Worm (Caenorhabditis elegans): ENCODE measurements around the gene H25P19.1.
A peak's percentile ranks its signal among the peaks of the same experiment; 100 is the strongest.

H25P19.1 gene

DNA sequence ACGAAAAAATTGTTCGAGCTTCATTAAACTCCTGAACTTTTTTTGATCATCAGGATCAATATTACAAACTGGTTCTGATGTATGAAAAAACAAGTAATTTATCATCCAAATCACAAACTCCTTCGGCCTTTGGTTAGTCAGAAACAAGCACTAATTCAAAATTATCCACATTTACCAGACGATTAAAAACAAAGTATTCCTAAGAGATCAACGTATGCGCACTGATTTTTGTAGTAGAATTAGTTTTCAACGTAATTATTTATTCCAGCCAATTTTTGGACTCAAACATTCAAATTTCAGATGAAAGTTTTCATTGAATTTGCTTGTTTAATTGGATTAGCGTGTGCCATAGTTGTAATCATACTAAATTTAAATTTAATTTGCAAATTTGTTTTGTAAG lies 19.4 kb downstream of the H25P19.1 start, which contains the start of gene srbc-38:
TSS of gene srbc-38 (plus strand) at position 301 of the 400 bp plus-strand sequence.
- TF ChIP-seq mdl-1 (tag; optimal IDR thresholded peaks at IDR 0.05): no peak
- no peak for TF ChIP-seq egl-27 (tag; optimal IDR thresholded peaks at IDR 0.05)

DNA sequence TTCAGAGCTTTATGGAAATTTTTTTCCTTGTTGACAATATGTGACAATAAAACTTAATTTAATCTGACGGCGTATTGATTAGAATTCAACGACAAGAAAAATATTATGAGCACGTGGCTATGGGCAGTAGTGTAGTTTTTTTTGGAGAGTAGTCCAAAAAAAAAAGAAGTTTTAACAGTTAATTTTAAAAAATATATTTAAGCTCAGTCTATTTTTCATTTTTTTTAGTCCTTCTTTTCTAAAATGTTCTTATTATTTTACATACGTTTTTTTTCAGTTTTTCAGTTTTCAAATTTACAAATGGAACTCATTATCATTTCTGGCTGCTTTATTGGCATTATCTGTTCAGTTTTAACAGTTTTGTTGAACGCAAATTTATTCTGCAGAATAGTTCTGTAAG lies 21.3 kb downstream of the H25P19.1 start, which contains the start of gene srbc-39:
TSS of gene srbc-39 (plus strand) at position 301 of the 400 bp plus-strand sequence.
- no peak for TF ChIP-seq ztf-4 (tag; optimal IDR thresholded peaks at IDR 0.05)
- no peak for TF ChIP-seq elt-1 (tag; optimal IDR thresholded peaks at IDR 0.05)
- TF ChIP-seq nhr-10 (tag; optimal IDR thresholded peaks at IDR 0.05): no peak
- no peak for TF ChIP-seq aly-2 (tag; optimal IDR thresholded peaks at IDR 0.05)
- TF ChIP-seq alr-1 (tag; optimal IDR thresholded peaks at IDR 0.05): no peak
- TF ChIP-seq lin-13 (GFP tag; optimal IDR thresholded peaks at IDR 0.05): no peak
- no peak for TF ChIP-seq C34F6.9 (tag; optimal IDR thresholded peaks at IDR 0.05)
- TF ChIP-seq ZK546.5 (tag; optimal IDR thresholded peaks at IDR 0.05): no peak
- TF ChIP-seq sma-3 (GFP tag; optimal IDR thresholded peaks at IDR 0.05): no peak
- TF ChIP-seq peb-1 (tag; optimal IDR thresholded peaks at IDR 0.05): no peak
- TF ChIP-seq gmeb-1 (tag; optimal IDR thresholded peaks at IDR 0.05): no peak

DNA sequence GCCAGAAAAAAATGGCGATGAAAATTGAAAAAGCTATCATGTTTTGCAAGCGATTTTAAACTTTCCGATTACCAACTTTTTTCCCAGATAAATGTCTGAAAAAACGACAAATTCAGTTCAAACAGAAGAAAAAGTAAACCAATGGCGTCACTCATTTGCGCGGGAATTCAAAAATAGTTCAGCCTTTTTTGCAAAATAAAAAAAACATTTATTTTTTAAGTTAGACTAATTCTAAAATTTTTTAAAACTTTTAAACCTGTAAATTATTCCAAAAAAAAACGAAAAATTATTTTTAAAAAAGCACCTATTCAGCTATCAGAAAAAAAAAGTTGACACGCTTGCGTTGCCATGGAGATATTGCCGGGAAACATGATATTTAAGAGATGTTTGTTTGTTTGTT lies 25.4 kb downstream of the H25P19.1 start, which contains the start of gene cyp-33C11:
TSS of gene cyp-33C11 (minus strand) at position 101 of the 400 bp plus-strand sequence.
- TF ChIP-seq lin-39 (tag; optimal IDR thresholded peaks at IDR 0.05) (no peak), fos-1 (tag; optimal IDR thresholded peaks at IDR 0.05) (no peak), elt-1 (tag; optimal IDR thresholded peaks at IDR 0.05) (no peak), alr-1 (tag; optimal IDR thresholded peaks at IDR 0.05) (no peak), ama-1 (optimal IDR thresholded peaks at IDR 0.05) (no peak), zag-1 (tag; optimal IDR thresholded peaks at IDR 0.05) (no peak), F13H6.1 (tag; optimal IDR thresholded peaks at IDR 0.05) (no peak)

DNA sequence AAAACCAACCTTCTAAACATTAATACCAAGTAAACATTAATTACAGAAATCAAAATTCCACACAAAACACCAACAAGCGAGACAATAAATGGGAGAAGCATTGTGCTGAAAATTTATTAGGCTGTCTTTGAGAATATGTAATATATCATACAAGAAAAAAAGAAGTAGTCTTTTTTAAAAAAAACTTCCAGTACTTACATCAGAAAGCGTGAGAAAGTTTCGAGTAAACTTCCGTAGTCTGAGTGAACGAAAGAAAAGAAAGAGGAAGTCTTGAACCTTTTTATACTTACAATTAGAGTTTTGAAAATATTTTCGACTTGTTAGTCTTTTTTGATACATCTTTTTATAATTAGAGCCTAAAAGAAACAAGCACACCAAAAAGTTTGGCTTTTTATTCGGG lies 32.2 kb downstream of the H25P19.1 start, which contains the start of gene srbc-40:
TSS of gene srbc-40 (minus strand) at position 101 of the 400 bp plus-strand sequence.
- TF ChIP-seq nhr-25 (tag; optimal IDR thresholded peaks at IDR 0.05) (no peak), sma-9 (GFP tag; optimal IDR thresholded peaks at IDR 0.05) (no peak), sma-9 (tag; optimal IDR thresholded peaks at IDR 0.05) (no peak), ama-1 (optimal IDR thresholded peaks at IDR 0.05) (no peak)

DNA sequence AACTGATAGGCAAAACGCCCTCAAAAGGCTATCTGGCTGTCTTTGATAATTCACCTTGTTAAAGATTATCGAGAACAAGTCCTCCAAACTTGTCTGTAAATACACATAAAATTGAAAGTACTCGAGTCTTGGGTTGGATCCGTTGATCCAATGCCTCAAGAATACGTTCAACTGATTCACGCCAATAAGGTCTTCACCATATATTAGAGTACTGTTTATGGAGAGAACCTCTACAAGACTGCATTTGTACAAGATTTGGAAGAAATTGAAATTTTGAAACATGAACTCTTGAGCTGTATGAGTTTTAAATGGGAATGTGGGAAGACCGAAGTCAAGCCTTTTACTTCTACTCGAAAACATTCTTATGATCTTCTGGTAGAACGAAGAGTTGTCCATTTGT lies 35.4 kb downstream of the H25P19.1 start:
- TF ChIP-seq nhr-21 (tag; optimal IDR thresholded peaks at IDR 0.05) (no peak), ceh-82 (tag; optimal IDR thresholded peaks at IDR 0.05) (no peak), lsy-2 (tag; optimal IDR thresholded peaks at IDR 0.05) (no peak), nhr-77 (tag; optimal IDR thresholded peaks at IDR 0.05) (no peak), snpc-4 (tag; optimal IDR thresholded peaks at IDR 0.05) (no peak), mbf-1 (tag; optimal IDR thresholded peaks at IDR 0.05) (no peak), unc-55 (GFP tag; optimal IDR thresholded peaks at IDR 0.05) (no peak), sma-9 (GFP tag; optimal IDR thresholded peaks at IDR 0.05) (no peak), sma-9 (tag; optimal IDR thresholded peaks at IDR 0.05) (no peak), unc-62 (GFP tag; optimal IDR thresholded peaks at IDR 0.05) (no peak), ZK546.5 (tag; optimal IDR thresholded peaks at IDR 0.05) (no peak)

DNA sequence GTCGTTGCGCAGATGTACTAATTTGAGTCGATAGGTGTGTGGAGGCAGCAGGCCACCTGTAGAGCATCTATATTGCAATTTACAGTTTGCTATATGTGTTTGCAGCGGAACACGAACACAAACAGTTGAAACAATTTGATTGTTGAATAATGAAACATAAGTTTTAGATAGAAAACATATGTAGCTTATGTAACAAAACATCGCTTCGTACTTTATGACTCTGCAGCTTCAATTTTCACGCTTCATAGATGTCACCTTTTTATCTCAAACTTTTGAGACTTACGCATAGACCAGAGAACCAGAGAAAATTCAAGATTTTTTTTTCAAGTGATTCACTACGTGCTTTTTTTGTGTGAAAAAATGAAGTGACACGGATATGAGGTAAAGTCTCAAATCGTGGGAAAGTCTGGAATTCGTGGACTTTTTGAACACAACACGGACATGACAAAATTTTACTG lies 36.4 kb downstream of the H25P19.1 start, which contains the start of gene fbxb-72:
TSS of gene fbxb-72 (minus strand) at position 58 of the 458 bp plus-strand sequence.
- TF ChIP-seq nhr-25 (tag; optimal IDR thresholded peaks at IDR 0.05) (peak; percentile 89), R02D3.7 (tag; optimal IDR thresholded peaks at IDR 0.05) (no peak), unc-55 (GFP tag; optimal IDR thresholded peaks at IDR 0.05) (no peak), sma-9 (GFP tag; optimal IDR thresholded peaks at IDR 0.05) (peak; percentile 77), sma-9 (tag; optimal IDR thresholded peaks at IDR 0.05) (no peak), skn-1 (tag; optimal IDR thresholded peaks at IDR 0.05) (no peak), ceh-16 (tag; optimal IDR thresholded peaks at IDR 0.05) (no peak), gmeb-1 (tag; optimal IDR thresholded peaks at IDR 0.05) (peak; percentile 46), F13H6.1 (tag; optimal IDR thresholded peaks at IDR 0.05) (peak; percentile 71), zag-1 (tag; optimal IDR thresholded peaks at IDR 0.05) (no peak), unc-62 (GFP tag; optimal IDR thresholded peaks at IDR 0.05) (no peak), elt-1 (tag; optimal IDR thresholded peaks at IDR 0.05) (no peak), unc-39 (tag; optimal IDR thresholded peaks at IDR 0.05) (no peak), lin-11 (tag; optimal IDR thresholded peaks at IDR 0.05) (no peak), snpc-4 (tag; optimal IDR thresholded peaks at IDR 0.05) (peak; percentile 37), ztf-4 (tag; optimal IDR thresholded peaks at IDR 0.05) (peak; percentile 89), nhr-12 (tag; optimal IDR thresholded peaks at IDR 0.05) (no peak), elt-3 (tag; optimal IDR thresholded peaks at IDR 0.05) (no peak), egl-27 (tag; optimal IDR thresholded peaks at IDR 0.05) (no peak), nhr-237 (tag; optimal IDR thresholded peaks at IDR 0.05) (no peak), mdl-1 (tag; optimal IDR thresholded peaks at IDR 0.05) (no peak), sma-3 (GFP tag; optimal IDR thresholded peaks at IDR 0.05) (peak; percentile 70), ceh-82 (tag; optimal IDR thresholded peaks at IDR 0.05) (no peak), nhr-23 (tag; optimal IDR thresholded peaks at IDR 0.05) (no peak), nhr-129 (tag; optimal IDR thresholded peaks at IDR 0.05) (peak; percentile 88), peb-1 (tag; optimal IDR thresholded peaks at IDR 0.05) (no peak), ztf-11 (tag; optimal IDR thresholded peaks at IDR 0.05) (no peak), nhr-77 (tag; optimal IDR thresholded peaks at IDR 0.05) (no peak), alr-1 (tag; optimal IDR thresholded peaks at IDR 0.05) (no peak), ZK546.5 (tag; optimal IDR thresholded peaks at IDR 0.05) (peak; percentile 17), ama-1 (optimal IDR thresholded peaks at IDR 0.05) (peak; percentile 98), lin-13 (GFP tag; optimal IDR thresholded peaks at IDR 0.05) (peak; percentile 53), ztf-1 (GFP tag; conservative IDR thresholded peaks at IDR 0.05) (0 out of 2 replicates have a peak, but pooled peaks have one; percentile 18), aly-2 (tag; optimal IDR thresholded peaks at IDR 0.05) (peak; percentile 5)

All from whole organism, L2 larva.